Fruit fly (Drosophila melanogaster) whole organism, embryonic: ENCODE measurements around the gene CG1440.

Source experiments
- ATbp ChIP-seq: fragments of 200-800 bp; sonication (Bioruptor generic); optimal IDR thresholded peaks from 2 replicates; lab custom pipeline; 2017; ENCODE audit warnings: missing biosample characterization, mild to moderate bottlenecking, missing genetic modification characterization, missing genetic modification reagents
- Antp ChIP-seq: fragments of 200-800 bp; sonication (Bioruptor generic); optimal IDR thresholded peaks from 3 replicates; lab custom pipeline; 2016; ENCODE audit warnings: missing biosample characterization, missing genetic modification characterization
- Asciz ChIP-seq: fragments of 200-800 bp; sonication (Bioruptor generic); optimal IDR thresholded peaks from 2 replicates; lab custom pipeline; 2017; ENCODE audit warnings: missing biosample characterization, mild to moderate bottlenecking, missing genetic modification characterization, missing genetic modification reagents
- CG10267 ChIP-seq: fragments of 200-800 bp; sonication (Bioruptor generic); optimal IDR thresholded peaks from 2 replicates; lab custom pipeline; 2018; ENCODE audit warnings: missing biosample characterization, mild to moderate bottlenecking, missing genetic modification characterization, moderate library complexity
- CG10366 ChIP-seq: fragments of 200-800 bp; sonication (Bioruptor generic); IDR thresholded peaks from 2 replicates; pipeline ENCODE4 v1.3.6; 2022; ENCODE audit warnings: missing biosample characterization, missing genetic modification characterization
- CG10431 ChIP-seq: fragments of 200-800 bp; sonication (Bioruptor generic); optimal IDR thresholded peaks from 3 replicates; lab custom pipeline; 2018; ENCODE audit warnings: missing biosample characterization, mild to moderate bottlenecking, missing genetic modification characterization
- CG10462 ChIP-seq: fragments of 200-800 bp; sonication (Bioruptor generic); optimal IDR thresholded peaks from 2 replicates; lab custom pipeline; 2016; ENCODE audit warnings: missing biosample characterization, missing genetic modification characterization
- CG12942 ChIP-seq: fragments of 200-800 bp; sonication (Bioruptor generic); optimal IDR thresholded peaks from 3 replicates; lab custom pipeline; 2016; ENCODE audit warnings: missing biosample characterization, missing genetic modification characterization
- CG13123 ChIP-seq: fragments of 200-800 bp; sonication (Bioruptor generic); optimal IDR thresholded peaks from 2 replicates; lab custom pipeline; 2016; ENCODE audit warnings: missing biosample characterization, missing genetic modification characterization
- CG17186 ChIP-seq: fragments of 200-800 bp; sonication (Bioruptor generic); optimal IDR thresholded peaks from 3 replicates; lab custom pipeline; 2017; ENCODE audit warnings: missing biosample characterization, missing genetic modification reagents, missing genetic modification characterization
- CG17361 ChIP-seq: fragments of 200-800 bp; sonication (Bioruptor generic); IDR thresholded peaks from 3 replicates; pipeline ENCODE4 v1.3.6; 2022; ENCODE audit warnings: missing biosample characterization, missing genetic modification characterization
- CG18764 ChIP-seq: fragments of 200-800 bp; sonication (Bioruptor generic); optimal IDR thresholded peaks from 3 replicates; lab custom pipeline; 2016; ENCODE audit warnings: missing biosample characterization, missing genetic modification characterization
- CG2678 ChIP-seq: fragments of 200-800 bp; sonication (Bioruptor generic); optimal IDR thresholded peaks from 3 replicates; lab custom pipeline; 2019; ENCODE audit warnings: missing biosample characterization, mild to moderate bottlenecking, missing genetic modification characterization, moderate library complexity
- CG30431 ChIP-seq: fragments of 200-800 bp; sonication (Bioruptor generic); optimal IDR thresholded peaks from 2 replicates; lab custom pipeline; 2017; ENCODE audit warnings: missing biosample characterization, missing genetic modification characterization
- CG34422 ChIP-seq: fragments of 200-800 bp; sonication (Bioruptor generic); IDR thresholded peaks from 3 replicates; pipeline ENCODE4 v1.3.6; 2022; ENCODE audit warnings: missing biosample characterization, missing genetic modification characterization
- CG5180 ChIP-seq: fragments of 200-800 bp; sonication (Bioruptor generic); optimal IDR thresholded peaks from 3 replicates; lab custom pipeline; 2017; ENCODE audit warnings: missing biosample characterization, missing genetic modification characterization, mild to moderate bottlenecking, moderate library complexity, missing genetic modification reagents
- CG6791 ChIP-seq: fragments of 200-800 bp; sonication (Bioruptor generic); IDR thresholded peaks from 3 replicates; pipeline ENCODE4 v1.3.6; 2022; ENCODE audit warnings: missing biosample characterization, missing genetic modification characterization; ENCODE audit not compliant: partially characterized antibody
- CG6854 ChIP-seq: fragments of 200-800 bp; sonication (Bioruptor generic); optimal IDR thresholded peaks from 3 replicates; lab custom pipeline; 2017; ENCODE audit warnings: missing biosample characterization, mild to moderate bottlenecking, missing genetic modification characterization
- CG7987 ChIP-seq: fragments of 200-800 bp; sonication (Bioruptor generic); optimal IDR thresholded peaks from 2 replicates; lab custom pipeline; 2018; ENCODE audit warnings: missing biosample characterization, mild to moderate bottlenecking, missing genetic modification characterization, moderate library complexity
- CG8765 ChIP-seq: fragments of 200-800 bp; sonication (Bioruptor generic); IDR thresholded peaks from 2 replicates; pipeline ENCODE4 v1.3.6; 2022; ENCODE audit warnings: missing biosample characterization, missing genetic modification characterization
- CHES-1-like ChIP-seq: fragments of 200-800 bp; sonication (Bioruptor generic); optimal IDR thresholded peaks from 2 replicates; lab custom pipeline; 2016; ENCODE audit warnings: missing biosample characterization, missing genetic modification characterization
- Dbx ChIP-seq: fragments of 200-800 bp; sonication (Bioruptor generic); IDR thresholded peaks from 3 replicates; pipeline ENCODE4 v1.3.6; 2022; ENCODE audit warnings: missing biosample characterization, missing genetic modification characterization
- Dek ChIP-seq: fragments of 200-800 bp; sonication (Bioruptor generic); optimal IDR thresholded peaks from 3 replicates; lab custom pipeline; 2019; ENCODE audit warnings: missing biosample characterization, mild to moderate bottlenecking, missing genetic modification characterization, moderate library complexity
- Dfd ChIP-seq, 2 experiments: fragments of >200 bp; optimal IDR thresholded peaks; 2 replicates each; lab custom pipeline; 2017; ENCODE audit warnings: missing biosample characterization in 2 of 2, missing genetic modification characterization in 2 of 2
- Dip3 ChIP-seq: fragments of 200-800 bp; sonication (Bioruptor generic); optimal IDR thresholded peaks from 3 replicates; lab custom pipeline; 2016; ENCODE audit warnings: missing biosample characterization, missing genetic modification characterization
- E2f2 ChIP-seq: fragments of 200-800 bp; sonication (Bioruptor generic); IDR thresholded peaks from 2 replicates; pipeline ENCODE4 v1.3.6; 2022; ENCODE audit warnings: missing biosample characterization, missing genetic modification characterization
- Med ChIP-seq: fragments of 200-800 bp; sonication (Bioruptor generic); peaks from one replicate; lab custom pipeline; 2016; ENCODE audit warnings: missing biosample characterization, missing genetic modification characterization, mild to moderate bottlenecking, inconsistent platforms, moderate library complexity
- Opbp ChIP-seq: fragments of 200-800 bp; sonication (Bioruptor generic); IDR thresholded peaks from 3 replicates; pipeline ENCODE4 v1.3.6; 2022; ENCODE audit warnings: missing biosample characterization, missing genetic modification characterization; ENCODE audit not compliant: partially characterized antibody
- PHDP ChIP-seq: fragments of 200-800 bp; sonication (Bioruptor generic); optimal IDR thresholded peaks from 3 replicates; lab custom pipeline; 2018; ENCODE audit warnings: missing biosample characterization, mild to moderate bottlenecking, missing genetic modification characterization, moderate library complexity
- Sox100B ChIP-seq: fragments of 200-800 bp; sonication (Bioruptor generic); optimal IDR thresholded peaks from 3 replicates; lab custom pipeline; 2018; ENCODE audit warnings: missing biosample characterization, mild to moderate bottlenecking, missing genetic modification characterization
- Xrp1 ChIP-seq: fragments of 200-800 bp; sonication (Bioruptor generic); IDR thresholded peaks from 2 replicates; pipeline ENCODE4 v1.3.6; 2022; ENCODE audit warnings: missing biosample characterization, missing genetic modification characterization
- chinmo ChIP-seq: fragments of 200-800 bp; sonication (Bioruptor generic); IDR thresholded peaks from 4 replicates; pipeline ENCODE4 v1.3.6; 2022; ENCODE audit warnings: missing biosample characterization, missing genetic modification characterization; ENCODE audit not compliant: partially characterized antibody
- chm ChIP-seq: fragments of 200-800 bp; sonication (Bioruptor generic); IDR thresholded peaks from 2 replicates; pipeline ENCODE4 v1.3.6; 2022; ENCODE audit warnings: missing biosample characterization, missing genetic modification characterization
- dan ChIP-seq: fragments of 200-800 bp; sonication (Bioruptor generic); IDR thresholded peaks from 2 replicates; pipeline ENCODE4 v1.3.6; 2022; ENCODE audit warnings: missing biosample characterization, missing genetic modification characterization
- disco-r ChIP-seq: fragments of 200-800 bp; sonication (Bioruptor generic); optimal IDR thresholded peaks from 2 replicates; lab custom pipeline; 2016; ENCODE audit warnings: missing biosample characterization, missing genetic modification characterization
- gcm2 ChIP-seq: fragments of 200-800 bp; sonication (Bioruptor generic); optimal IDR thresholded peaks from 2 replicates; lab custom pipeline; 2016; ENCODE audit warnings: missing biosample characterization, missing genetic modification characterization
- gro ChIP-seq: fragments of 200-800 bp; sonication (Bioruptor generic); optimal IDR thresholded peaks from 2 replicates; lab custom pipeline; 2016; ENCODE audit warnings: missing biosample characterization, missing genetic modification characterization
- lilli ChIP-seq: fragments of 200-800 bp; sonication (Bioruptor generic); optimal IDR thresholded peaks from 3 replicates; lab custom pipeline; 2016; ENCODE audit warnings: missing biosample characterization, missing genetic modification characterization
- luna ChIP-seq: fragments of 200-800 bp; sonication (Bioruptor generic); optimal IDR thresholded peaks from 2 replicates; lab custom pipeline; 2016; ENCODE audit warnings: missing biosample characterization, missing genetic modification characterization
- mam ChIP-seq: fragments of 200-800 bp; sonication (Bioruptor generic); optimal IDR thresholded peaks from 3 replicates; lab custom pipeline; 2016; ENCODE audit warnings: missing biosample characterization, missing genetic modification characterization
- nerfin-2 ChIP-seq: fragments of 200-800 bp; sonication (Bioruptor generic); IDR thresholded peaks from 2 replicates; pipeline ENCODE4 v1.3.6; 2022; ENCODE audit warnings: missing biosample characterization, missing genetic modification characterization; ENCODE audit not compliant: partially characterized antibody
- onecut ChIP-seq: fragments of 200-800 bp; sonication (Bioruptor generic); IDR thresholded peaks from 2 replicates; pipeline ENCODE4 v1.3.6; 2022; ENCODE audit warnings: missing biosample characterization, missing genetic modification characterization
- phol ChIP-seq: fragments of 200-800 bp; sonication (Bioruptor generic); optimal IDR thresholded peaks from 3 replicates; lab custom pipeline; 2018; ENCODE audit warnings: missing biosample characterization, mild to moderate bottlenecking, missing genetic modification characterization, moderate library complexity
- ro ChIP-seq: fragments of 200-800 bp; sonication (Bioruptor generic); IDR thresholded peaks from 2 replicates; pipeline ENCODE4 v1.3.6; 2022; ENCODE audit warnings: missing biosample characterization, missing genetic modification characterization
- sens-2 ChIP-seq: fragments of 200-800 bp; sonication (Bioruptor generic); IDR thresholded peaks from 2 replicates; pipeline ENCODE4 v1.3.6; 2022; ENCODE audit warnings: missing biosample characterization, missing genetic modification characterization
- slp2 ChIP-seq: fragments of 200-800 bp; sonication (Bioruptor generic); optimal IDR thresholded peaks from 2 replicates; lab custom pipeline; 2016; ENCODE audit warnings: missing biosample characterization, missing genetic modification characterization
- tap ChIP-seq: fragments of 200-800 bp; optimal IDR thresholded peaks from 3 replicates; lab custom pipeline; 2019; ENCODE audit warnings: missing biosample characterization, mild to moderate bottlenecking, missing genetic modification characterization, moderate library complexity
- tx ChIP-seq: fragments of 200-800 bp; sonication (Bioruptor generic); optimal IDR thresholded peaks from 2 replicates; lab custom pipeline; 2016; ENCODE audit warnings: missing biosample characterization, missing genetic modification characterization
- usp ChIP-seq: fragments of >200 bp; optimal IDR thresholded peaks from 2 replicates; lab custom pipeline; 2017; ENCODE audit warnings: missing biosample characterization, missing genetic modification characterization
- vvl ChIP-seq: fragments of 200-800 bp; sonication (Bioruptor generic); IDR thresholded peaks from 2 replicates; pipeline ENCODE4 v1.3.6; 2022; ENCODE audit warnings: missing biosample characterization, missing genetic modification characterization

CG1440 gene

DNA sequence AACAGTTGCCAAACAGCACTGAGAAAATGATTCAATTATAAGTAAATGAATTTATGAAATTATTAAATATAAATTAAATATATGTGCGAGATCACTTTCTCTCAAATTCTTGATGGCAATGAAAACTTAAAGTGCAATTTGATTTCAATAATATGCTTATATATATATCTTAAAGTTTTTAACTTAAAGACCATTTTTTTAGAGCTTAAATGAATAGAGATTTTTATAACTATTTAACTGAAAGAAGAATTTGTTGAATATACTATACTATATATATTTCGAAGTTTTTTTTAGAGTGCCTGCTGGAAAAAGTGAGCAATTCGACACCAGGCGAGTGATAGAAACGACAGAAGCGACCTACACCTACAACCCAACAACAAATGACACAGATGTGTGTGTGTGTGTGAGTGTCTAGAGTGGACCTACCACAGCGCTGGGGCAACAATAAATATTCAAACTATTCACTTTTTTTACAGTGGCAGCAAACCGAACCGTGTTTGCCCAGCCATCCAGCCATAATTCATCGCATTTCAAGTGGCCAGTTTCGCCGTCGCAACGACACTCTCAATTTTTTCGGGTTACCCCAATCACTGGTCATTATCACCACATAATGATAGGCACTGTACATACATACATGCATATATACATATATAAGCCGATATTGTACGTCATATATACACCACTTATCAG lies 8.2 kb downstream of the CG1440 start (continued):
- TF ChIP-seq usp (GFP tag; lab: Kevin White, UChicago) (no peak), CG10462 (GFP tag; lab: Kevin White, UChicago) (no peak), gcm2 (GFP tag; lab: Kevin White, UChicago) (no peak), lilli (GFP tag; lab: Kevin White, UChicago) (no peak), gro (GFP tag; lab: Kevin White, UChicago) (no peak), CG17361 (GFP tag; lab: Robert Waterston, UW) (peak; percentile 85), tap (peak; percentile 36), phol (peak; percentile 85), CG18764 (GFP tag; lab: Kevin White, UChicago) (no peak), nerfin-2 (GFP tag; lab: Robert Waterston, UW) (no peak), CG17186 (GFP tag; lab: Kevin White, UChicago) (no peak), chm (0 out of 2 replicates have a peak, but pooled peaks have one; percentile 51), CG30431 (GFP tag; lab: Kevin White, UChicago) (no peak), CG34422 (no peak; the same call in 2 of the 3 replicates), luna (GFP tag; lab: Kevin White, UChicago) (no peak), CG8765 (GFP tag; lab: Robert Waterston, UW) (no peak), ro (GFP tag; lab: Robert Waterston, UW) (peak; percentile 14; the same call in 1 of the 2 replicates), PHDP (tag; lab: Kevin White, UChicago) (peak; percentile 64), E2f2 (GFP tag; lab: Robert Waterston, UW) (peak; percentile 17; the same call in 1 of the 2 replicates), CG6854 (GFP tag; lab: Kevin White, UChicago) (no peak), mam (GFP tag; lab: Kevin White, UChicago) (no peak), CG10267 (peak; percentile 77), Asciz (GFP tag; lab: Kevin White, UChicago) (no peak), CG2678 (peak; percentile 75), sens-2 (GFP tag; lab: Robert Waterston, UW) (no peak), CG10366 (GFP tag; lab: Robert Waterston, UW) (no peak; the same call in 1 of the 2 replicates), CG6791 (no peak), Med (GFP tag; lab: Kevin White, UChicago) (peak; percentile 76), Sox100B (GFP tag; lab: Kevin White, UChicago) (peak; percentile 64), tx (GFP tag; lab: Kevin White, UChicago) (no peak), chinmo (GFP tag; lab: Robert Waterston, UW) (no peak), Dbx (GFP tag; lab: Robert Waterston, UW) (0 out of 3 replicates have a peak, but pooled peaks have one; percentile 19), slp2 (GFP tag; lab: Kevin White, UChicago) (no peak), Dek (no peak), CHES-1-like (GFP tag; lab: Kevin White, UChicago) (no peak), Antp (GFP tag; lab: Kevin White, UChicago) (no peak), CG7987 (GFP tag; lab: Kevin White, UChicago) (no peak), Dip3 (GFP tag; lab: Kevin White, UChicago) (no peak), dan (no peak), CG13123 (GFP tag; lab: Kevin White, UChicago) (no peak), Xrp1 (GFP tag; lab: Robert Waterston, UW) (peak; percentile 66), ATbp (GFP tag; lab: Kevin White, UChicago) (peak; percentile 34), CG10431 (GFP tag; lab: Kevin White, UChicago) (no peak), CG5180 (no peak), Dfd (GFP tag; optimal IDR thresholded peaks at IDR 0.05; lab: Kevin White, UChicago) (no peak), onecut (no peak), Opbp (no peak), CG12942 (GFP tag; lab: Kevin White, UChicago) (no peak), vvl (GFP tag; lab: Robert Waterston, UW) (peak; percentile 36; the same call in 1 of the 2 replicates), disco-r (GFP tag; lab: Kevin White, UChicago) (no peak)
